Worm (Caenorhabditis elegans) whole organism, young adult: ENCODE data around the gene cnp-2.

Experiments
- B0336.3 ChIP-seq: fragments of 200-800 bp; sonication (Bioruptor generic); IDR thresholded peaks from 2 replicates; pipeline ENCODE4 v1.3.6; 2022; ENCODE audit warnings: missing genetic modification characterization, missing compliant biosample characterization
- C17E4.6 ChIP-seq: fragments of 200-800 bp; sonication (Bioruptor generic); IDR thresholded peaks from 2 replicates; pipeline ENCODE4 v1.3.6; 2022; ENCODE audit warnings: missing genetic modification reagents, missing genetic modification characterization, missing compliant biosample characterization
- D2030.7 ChIP-seq: fragments of 200-800 bp; sonication (Bioruptor generic); IDR thresholded peaks from 2 replicates; pipeline ENCODE4 v1.3.6; 2022; ENCODE audit warnings: missing genetic modification reagents, missing genetic modification characterization, missing compliant biosample characterization
- F22D6.2 ChIP-seq: sonication (generic microtip); optimal IDR thresholded peaks from 2 replicates; lab custom pipeline; 2016; ENCODE audit warnings: mild to moderate bottlenecking, missing genetic modification characterization, missing compliant biosample characterization
- F23B12.7 ChIP-seq: sonication (generic microtip); optimal IDR thresholded peaks from 2 replicates; lab custom pipeline; 2017; ENCODE audit warnings: missing genetic modification characterization, mild to moderate bottlenecking, missing compliant biosample characterization, antibody characterized with exemption, moderate library complexity; ENCODE audit not compliant: insufficient read depth
- F33H1.4 ChIP-seq: fragments of 200-800 bp; sonication (Bioruptor generic); IDR thresholded peaks from 2 replicates; pipeline ENCODE4 v1.3.6; 2022; ENCODE audit warnings: missing genetic modification reagents, missing genetic modification characterization, missing compliant biosample characterization
- F37B4.10 ChIP-seq: fragments of 200-800 bp; sonication (Bioruptor generic); IDR thresholded peaks from 2 replicates; pipeline ENCODE4 v1.3.6; 2022; ENCODE audit warnings: missing genetic modification characterization, missing compliant biosample characterization
- F52B5.7 ChIP-seq: sonication (generic microtip); optimal IDR thresholded peaks from 2 replicates; lab custom pipeline; 2016; ENCODE audit warnings: mild to moderate bottlenecking, missing genetic modification characterization, missing compliant biosample characterization
- F55B11.4 ChIP-seq: sonication (generic microtip); optimal IDR thresholded peaks from 2 replicates; lab custom pipeline; 2016; ENCODE audit warnings: missing compliant biosample characterization, missing genetic modification characterization, borderline replicate concordance; ENCODE audit not compliant: insufficient read depth
- F57A8.1 ChIP-seq: fragments of 200-800 bp; sonication (Bioruptor generic); optimal IDR thresholded peaks from 2 replicates; lab custom pipeline; 2018; ENCODE audit warnings: mild to moderate bottlenecking, missing genetic modification characterization, moderate library complexity, missing compliant biosample characterization
- K11D2.4 ChIP-seq: fragments of 200-800 bp; sonication (Bioruptor generic); IDR thresholded peaks from 2 replicates; pipeline ENCODE4 v1.3.6; 2022; ENCODE audit warnings: missing genetic modification reagents, missing genetic modification characterization, missing compliant biosample characterization
- T07F8.4 ChIP-seq: sonication (generic microtip); optimal IDR thresholded peaks from 2 replicates; lab custom pipeline; 2016; ENCODE audit warnings: mild to moderate bottlenecking, missing genetic modification characterization, moderate library complexity, missing compliant biosample characterization
- T26A5.8 ChIP-seq: sonication (generic microtip); optimal IDR thresholded peaks from 2 replicates; lab custom pipeline; 2016; ENCODE audit warnings: missing genetic modification characterization, missing compliant biosample characterization
- Y56A3A.18 ChIP-seq: fragments of 200-800 bp; sonication (Bioruptor generic); IDR thresholded peaks from 2 replicates; pipeline ENCODE4 v1.3.6; 2022; ENCODE audit warnings: missing genetic modification reagents, missing genetic modification characterization, missing compliant biosample characterization
- athp-1 ChIP-seq: sonication (generic microtip); optimal IDR thresholded peaks from 2 replicates; lab custom pipeline; 2017; ENCODE audit warnings: mild to moderate bottlenecking, missing genetic modification characterization, missing compliant biosample characterization
- bed-1 ChIP-seq: fragments of 200-800 bp; sonication (Bioruptor generic); IDR thresholded peaks from 2 replicates; pipeline ENCODE4 v1.3.6; 2022; ENCODE audit warnings: missing genetic modification reagents, missing genetic modification characterization, missing compliant biosample characterization
- ceh-40 ChIP-seq: fragments of 200-800 bp; sonication (Bioruptor generic); IDR thresholded peaks from 2 replicates; pipeline ENCODE4 v1.3.6; 2022; ENCODE audit warnings: missing genetic modification characterization, missing compliant biosample characterization
- die-1 ChIP-seq: sonication (generic microtip); optimal IDR thresholded peaks from 2 replicates; lab custom pipeline; 2016; ENCODE audit warnings: missing genotype, mild to moderate bottlenecking, missing genetic modification characterization, missing compliant biosample characterization
- dpff-1 ChIP-seq: sonication (generic microtip); optimal IDR thresholded peaks from 2 replicates; lab custom pipeline; 2017; ENCODE audit warnings: mild to moderate bottlenecking, missing genetic modification characterization, missing compliant biosample characterization
- dpl-1 ChIP-seq: fragments of 150-350 bp; optimal IDR thresholded peaks from 2 replicates; lab custom pipeline; 2014; ENCODE audit warnings: missing biosample characterization, missing genetic modification reagents, missing genetic modification characterization
- egl-18 ChIP-seq: fragments of 200-800 bp; sonication (Bioruptor generic); IDR thresholded peaks from 2 replicates; pipeline ENCODE4 v1.3.6; 2022; ENCODE audit warnings: missing genetic modification reagents, missing genetic modification characterization, missing compliant biosample characterization
- gei-17 ChIP-seq: fragments of 200-800 bp; sonication (Bioruptor generic); optimal IDR thresholded peaks from 2 replicates; lab custom pipeline; 2018; ENCODE audit warnings: mild to moderate bottlenecking, missing genetic modification characterization, missing compliant biosample characterization
- him-1 ChIP-seq: sonication (generic microtip); optimal IDR thresholded peaks from 2 replicates; lab custom pipeline; 2016; ENCODE audit warnings: missing genotype, missing genetic modification reagents, missing genetic modification characterization, missing compliant biosample characterization
- hmg-1.2 ChIP-seq: fragments of 200-800 bp; sonication (Bioruptor generic); IDR thresholded peaks from 2 replicates; pipeline ENCODE4 v1.3.6; 2022; ENCODE audit warnings: missing genetic modification reagents, missing genetic modification characterization, missing compliant biosample characterization
- hrde-1 ChIP-seq: sonication (generic microtip); optimal IDR thresholded peaks from 2 replicates; lab custom pipeline; 2016; ENCODE audit warnings: missing genetic modification characterization, mild to moderate bottlenecking, missing compliant biosample characterization, moderate library complexity, missing genotype, missing genetic modification reagents, borderline replicate concordance
- lag-1 ChIP-seq: fragments of 200-800 bp; sonication (Bioruptor generic); IDR thresholded peaks from 2 replicates; pipeline ENCODE4 v1.3.6; 2022; ENCODE audit warnings: missing genetic modification reagents, missing genetic modification characterization, missing compliant biosample characterization
- let-526 ChIP-seq: fragments of 200-800 bp; sonication (Bioruptor generic); IDR thresholded peaks from 2 replicates; pipeline ENCODE4 v1.3.6; 2022; ENCODE audit warnings: missing genetic modification reagents, missing genetic modification characterization, missing compliant biosample characterization
- lin-54 ChIP-seq: fragments of 200-800 bp; sonication (Bioruptor generic); optimal IDR thresholded peaks from 2 replicates; lab custom pipeline; 2018; ENCODE audit warnings: mild to moderate bottlenecking, missing genetic modification characterization, missing compliant biosample characterization
- lir-1 ChIP-seq: fragments of 200-800 bp; sonication (Bioruptor generic); conservative IDR thresholded peaks from 2 replicates; pipeline ENCODE4 v1.3.6; 2022; ENCODE audit warnings: missing genetic modification reagents, missing genetic modification characterization, missing compliant biosample characterization
- lsl-1 ChIP-seq: fragments of 200-800 bp; sonication (Bioruptor generic); optimal IDR thresholded peaks from 2 replicates; lab custom pipeline; 2018; ENCODE audit warnings: mild to moderate bottlenecking, missing genetic modification characterization, moderate library complexity, missing compliant biosample characterization
- madf-10 ChIP-seq: sonication (generic microtip); optimal IDR thresholded peaks from 2 replicates; lab custom pipeline; 2016; ENCODE audit warnings: mild to moderate bottlenecking, missing genetic modification characterization, missing compliant biosample characterization
- madf-3 ChIP-seq: fragments of 200-800 bp; sonication (Bioruptor generic); IDR thresholded peaks from 2 replicates; pipeline ENCODE4 v1.3.6; 2022; ENCODE audit warnings: missing genetic modification reagents, missing genetic modification characterization, missing compliant biosample characterization
- mel-28 ChIP-seq: sonication (generic microtip); optimal IDR thresholded peaks from 2 replicates; lab custom pipeline; 2016; ENCODE audit warnings: borderline replicate concordance, mild to moderate bottlenecking, missing genetic modification characterization, missing compliant biosample characterization
- nfya-1 ChIP-seq: sonication (generic microtip); optimal IDR thresholded peaks from 2 replicates; lab custom pipeline; 2017; ENCODE audit warnings: antibody characterized with exemption, missing compliant biosample characterization, missing genetic modification characterization, borderline replicate concordance; ENCODE audit not compliant: insufficient read depth
- nfyb-1 ChIP-seq: fragments of 200-800 bp; sonication (Bioruptor generic); IDR thresholded peaks from 2 replicates; pipeline ENCODE4 v1.3.6; 2022; ENCODE audit warnings: missing genetic modification reagents, missing genetic modification characterization, missing compliant biosample characterization
- nhr-120 ChIP-seq: fragments of 200-800 bp; sonication (Bioruptor generic); IDR thresholded peaks from 2 replicates; pipeline ENCODE4 v1.3.6; 2022; ENCODE audit warnings: missing genetic modification characterization, missing compliant biosample characterization
- nhr-80 ChIP-seq: sonication (generic microtip); optimal IDR thresholded peaks from 2 replicates; lab custom pipeline; 2016; ENCODE audit warnings: missing genetic modification characterization, missing compliant biosample characterization
- pha-4 ChIP-seq: fragments of 150-350 bp; sonication (generic microtip); optimal IDR thresholded peaks from 2 replicates; lab custom pipeline; 2014; ENCODE audit warnings: missing biosample characterization, missing genetic modification reagents, missing genetic modification characterization
- rcor-1 ChIP-seq: fragments of 200-800 bp; sonication (Bioruptor generic); IDR thresholded peaks from 2 replicates; pipeline ENCODE4 v1.3.6; 2022; ENCODE audit warnings: missing genetic modification reagents, missing genetic modification characterization, missing compliant biosample characterization
- rec-8 ChIP-seq, 2 experiments: sonication (generic microtip); optimal IDR thresholded peaks; 2 replicates each; lab custom pipeline; 2016; ENCODE audit warnings: mild to moderate bottlenecking in 2 of 2, missing genetic modification characterization in 2 of 2, missing genetic modification reagents in 2 of 2, missing genotype in 2 of 2, missing biosample characterization in 1 of 2, missing compliant biosample characterization in 1 of 2, moderate library complexity in 1 of 2
- repo-1 ChIP-seq: sonication (generic microtip); optimal IDR thresholded peaks from 2 replicates; lab custom pipeline; 2017; ENCODE audit warnings: mild to moderate bottlenecking, missing genetic modification characterization, missing compliant biosample characterization
- sdz-38 ChIP-seq: sonication (generic microtip); optimal IDR thresholded peaks from 2 replicates; lab custom pipeline; 2016; ENCODE audit warnings: missing genotype, missing genetic modification characterization, missing compliant biosample characterization
- sea-2 ChIP-seq: fragments of 200-800 bp; sonication (Bioruptor generic); IDR thresholded peaks from 2 replicates; pipeline ENCODE4 v1.3.6; 2022; ENCODE audit warnings: missing genetic modification characterization, missing compliant biosample characterization
- tbp1 ChIP-seq: fragments of 200-800 bp; sonication (Bioruptor generic); optimal IDR thresholded peaks from 2 replicates; lab custom pipeline; 2018; ENCODE audit warnings: mild to moderate bottlenecking, missing genetic modification characterization, missing compliant biosample characterization
- tlf-1 ChIP-seq: fragments of 200-800 bp; sonication (Bioruptor generic); optimal IDR thresholded peaks from 2 replicates; lab custom pipeline; 2018; ENCODE audit warnings: mild to moderate bottlenecking, missing genetic modification characterization, missing compliant biosample characterization
- unc-62 ChIP-seq: fragments of 150-350 bp; optimal IDR thresholded peaks from 2 replicates; lab custom pipeline; 2014; ENCODE audit warnings: missing biosample characterization, missing genetic modification reagents, missing genetic modification characterization
- zfh-2 ChIP-seq: fragments of 200-800 bp; sonication (Bioruptor generic); conservative IDR thresholded peaks from 2 replicates; pipeline ENCODE4 v1.3.6; 2022; ENCODE audit warnings: missing genetic modification reagents, missing genetic modification characterization, missing compliant biosample characterization
- ztf-22 ChIP-seq: fragments of 200-800 bp; sonication (Bioruptor generic); optimal IDR thresholded peaks from 2 replicates; lab custom pipeline; 2018; ENCODE audit warnings: mild to moderate bottlenecking, missing genetic modification characterization, moderate library complexity, missing compliant biosample characterization
- ztf-26 ChIP-seq: sonication (generic microtip); optimal IDR thresholded peaks from 2 replicates; lab custom pipeline; 2017; ENCODE audit warnings: missing genetic modification characterization, missing compliant biosample characterization

Gene cnp-2

ce11 chrII:12799927-12800522 is 39.4 kb downstream of the cnp-2 start:
- TF ChIP-seq bed-1 (GFP tag; lab: Robert Waterston, UW), result no peak
- TF ChIP-seq ceh-40 (GFP tag; lab: Robert Waterston, UW), result no peak
- 0 out of 2 replicates have a peak, but pooled peaks have one; percentile 33 for TF ChIP-seq C17E4.6
- TF ChIP-seq hrde-1 (tag; lab: Kevin White, UChicago), result peak; percentile 56
- TF ChIP-seq sdz-38, result no peak
- TF ChIP-seq rec-8 (tag; optimal IDR thresholded peaks at IDR 0.05; lab: Kevin White, UChicago), result no peak
- no peak for TF ChIP-seq T26A5.8 (tag; lab: Kevin White, UChicago)
- no peak for TF ChIP-seq lag-1 (GFP tag; lab: Robert Waterston, UW)
- no peak for TF ChIP-seq dpff-1 (tag; lab: Kevin White, UChicago)
- TF ChIP-seq T07F8.4, result no peak
- TF ChIP-seq F37B4.10 (GFP tag; lab: Robert Waterston, UW), result no peak
- peak; percentile 38 for TF ChIP-seq tlf-1 (GFP tag; lab: Kevin White, UChicago)
- peak; percentile 66 for TF ChIP-seq him-1 (tag; lab: Kevin White, UChicago)
- TF ChIP-seq Y56A3A.18 (GFP tag; lab: Robert Waterston, UW), result no peak
- TF ChIP-seq madf-3, result 0 out of 2 replicates have a peak, but pooled peaks have one; percentile 57
- TF ChIP-seq dpl-1 (GFP tag; lab: Kevin White, UChicago), result peak; percentile 92
- TF ChIP-seq ztf-26 (tag; lab: Kevin White, UChicago), result no peak
- TF ChIP-seq sea-2 (GFP tag; lab: Robert Waterston, UW), result no peak
- TF ChIP-seq athp-1, result no peak
- no peak for TF ChIP-seq F57A8.1 (GFP tag; lab: Kevin White, UChicago)
- no peak for TF ChIP-seq nhr-80
- no peak for TF ChIP-seq unc-62 (GFP tag; lab: Kevin White, UChicago)
- no peak for TF ChIP-seq F55B11.4
- TF ChIP-seq let-526 (GFP tag; lab: Robert Waterston, UW), result no peak
- TF ChIP-seq tbp1 (GFP tag; lab: Kevin White, UChicago), result peak; percentile 28
- no peak for TF ChIP-seq madf-10 (tag; lab: Kevin White, UChicago)
- no peak for TF ChIP-seq K11D2.4
- TF ChIP-seq mel-28, result no peak
- TF ChIP-seq repo-1, result no peak
- peak; percentile 84 for TF ChIP-seq F33H1.4 (GFP tag; lab: Robert Waterston, UW)
- TF ChIP-seq die-1 (tag; lab: Kevin White, UChicago), result no peak
- peak; percentile 62; the same call in 1 of the 2 replicates for TF ChIP-seq nfyb-1 (GFP tag; lab: Robert Waterston, UW)
- TF ChIP-seq gei-17, result no peak
- TF ChIP-seq nfya-1 (tag; lab: Kevin White, UChicago), result no peak
- TF ChIP-seq F22D6.2 (tag; lab: Kevin White, UChicago), result no peak
- no peak for TF ChIP-seq egl-18 (GFP tag; lab: Robert Waterston, UW)
- no peak for TF ChIP-seq pha-4 (tag; lab: Kevin White, UChicago)
- TF ChIP-seq lsl-1 (GFP tag; lab: Kevin White, UChicago), result peak; percentile 97
- TF ChIP-seq rcor-1 (GFP tag; lab: Robert Waterston, UW), result peak; percentile 81
- TF ChIP-seq ztf-22 (GFP tag; lab: Kevin White, UChicago), result no peak
- TF ChIP-seq nhr-120 (GFP tag; lab: Robert Waterston, UW), result no peak
- TF ChIP-seq lin-54 (GFP tag; lab: Kevin White, UChicago), result peak; percentile 98
- no peak for TF ChIP-seq F52B5.7 (tag; lab: Kevin White, UChicago)
- TF ChIP-seq F23B12.7 (tag; lab: Kevin White, UChicago), result no peak
- TF ChIP-seq hmg-1.2 (GFP tag; lab: Robert Waterston, UW), result peak; percentile 54
- no peak for TF ChIP-seq zfh-2
- no peak for TF ChIP-seq lir-1
- TF ChIP-seq D2030.7 (GFP tag; lab: Robert Waterston, UW), result peak; percentile 90
- peak; percentile 54 for TF ChIP-seq B0336.3 (GFP tag; lab: Robert Waterston, UW)
